Fruit fly (Drosophila melanogaster): ENCODE data around the gene Ube4A.

The Ube4A gene

DNA sequence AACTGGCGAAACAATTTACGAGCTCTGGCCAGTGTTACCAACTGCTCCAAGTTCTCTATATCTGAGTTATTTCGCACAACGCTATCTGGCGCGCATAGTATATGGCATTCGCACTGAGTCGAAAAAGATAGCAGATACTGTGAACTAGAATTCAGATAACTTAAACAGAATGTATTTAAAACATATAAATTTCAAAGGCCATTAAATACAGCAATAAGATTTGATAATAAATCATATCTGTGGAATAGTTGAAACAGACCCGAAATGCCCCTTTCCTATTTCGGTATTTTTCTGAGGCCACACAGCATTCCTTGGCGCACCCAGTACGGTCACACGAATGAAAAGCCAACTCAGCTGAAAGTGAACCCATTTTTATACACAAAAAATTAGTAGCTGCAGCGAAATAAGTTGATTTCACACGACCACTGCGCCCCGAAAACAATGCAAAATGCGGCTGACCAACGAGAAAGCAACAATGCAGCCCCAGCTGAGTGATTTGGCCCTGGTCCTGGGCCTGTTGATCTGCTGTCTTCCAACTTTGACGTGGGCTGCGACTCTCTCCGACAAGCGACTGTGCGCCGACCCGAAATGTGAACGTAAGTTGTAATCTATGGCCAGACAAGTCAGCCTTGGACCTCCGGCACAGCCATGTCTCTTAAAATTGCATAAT is 9.1 kb upstream of the Ube4A start, which contains the start of the genes CG31635 and Tango1 (continued):
- TF ChIP-seq CG9139 (GFP tag; optimal IDR thresholded peaks at IDR 0.05) (no peak), CG10669 (GFP tag; optimal IDR thresholded peaks at IDR 0.05) (no peak), Smox (GFP tag; optimal IDR thresholded peaks at IDR 0.05) (no peak), Blimp-1 (GFP tag; optimal IDR thresholded peaks at IDR 0.05) (peak; percentile 48), CG3919 (GFP tag; optimal IDR thresholded peaks at IDR 0.05) (no peak), Ets21C (GFP tag; optimal IDR thresholded peaks at IDR 0.05) (no peak), Hr4 (GFP tag; optimal IDR thresholded peaks at IDR 0.05) (no peak), CG6163 (GFP tag; IDR thresholded peaks at IDR 0.05) (peak; percentile 39; the same call in 1 of the 3 replicates)

dm6 chr2L:6656264-6656676 is 2.0 kb upstream of the Ube4A start, which contains the start of gene CG31633:
TSS of gene CG31633 (minus strand) at chr2L:6656321.
- TF ChIP-seq Eip78C (GFP tag): no peak
- TF ChIP-seq achi (GFP tag; optimal IDR thresholded peaks at IDR 0.05): peak; percentile 92
- no peak for TF ChIP-seq CG3032 (tag; optimal IDR thresholded peaks at IDR 0.05)

DNA sequence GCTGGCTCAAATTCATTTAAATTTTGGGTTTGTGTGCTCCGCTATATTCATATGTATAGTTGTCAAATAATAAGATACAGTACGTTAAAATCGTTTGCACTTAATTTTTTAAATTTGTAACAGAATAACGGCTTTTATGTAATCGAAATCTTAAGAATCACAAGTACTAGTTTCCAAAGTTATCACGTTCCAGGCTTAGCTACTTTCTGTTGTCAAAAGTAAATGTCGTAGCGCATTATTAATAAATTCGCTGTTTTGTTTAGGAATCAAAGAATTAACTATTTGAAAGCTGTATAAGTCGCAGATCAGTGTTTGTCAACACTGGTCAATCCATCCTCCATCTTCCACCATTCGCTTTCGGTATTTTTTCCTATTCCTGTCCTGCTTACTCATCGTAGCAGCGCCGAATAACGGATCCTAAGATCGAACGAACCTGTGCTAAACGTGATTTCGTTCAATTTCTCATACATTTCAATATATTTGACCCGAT is 5.3 kb downstream of the Ube4A start, which contains the start of the genes CG13771, CG34310 and cup:
CG13771 (minus strand) TSS at position 51 of the 490 bp plus-strand sequence.
CG34310 (plus strand) TSS at position 103 of the 490 bp plus-strand sequence.
cup (plus strand) TSS at position 103 of the 490 bp plus-strand sequence.
- peak; percentile 54 for TF ChIP-seq Eip78C (GFP tag)
- TF ChIP-seq CG6792 (GFP tag; optimal IDR thresholded peaks at IDR 0.05): no peak

DNA sequence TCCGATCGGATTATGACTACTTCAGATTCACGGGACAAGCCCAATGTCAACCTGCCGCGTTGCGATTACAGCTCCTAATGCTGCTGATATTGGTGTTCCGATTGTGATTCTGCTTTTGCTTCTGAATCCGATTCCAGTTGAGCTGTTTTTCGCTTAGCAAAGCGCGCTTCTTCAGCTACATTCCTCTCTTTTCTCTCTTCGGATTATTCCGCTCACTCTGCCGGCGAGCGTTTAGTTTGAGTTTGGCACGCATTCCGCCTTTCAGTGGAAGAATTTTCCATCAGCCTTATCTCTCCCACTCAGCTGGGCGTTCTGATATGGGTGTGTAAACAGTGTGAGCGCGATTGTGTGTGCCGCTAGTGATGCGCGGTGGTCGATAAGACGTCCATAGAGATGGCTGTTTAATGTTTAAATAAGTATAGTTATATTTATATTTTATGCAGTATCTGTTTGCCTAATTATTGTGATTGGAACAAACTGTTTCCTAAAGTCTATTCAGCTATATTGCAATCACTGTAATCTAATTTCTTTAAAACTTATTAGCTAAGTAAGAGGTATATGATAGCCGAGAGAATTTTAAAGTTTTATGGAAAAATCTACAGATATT is 9.5 kb downstream of the Ube4A start, which contains the start of gene Galt:
Galt (minus strand) TSS at position 315 of the 607 bp plus-strand sequence.
- peak; percentile 49 for TF ChIP-seq net (GFP tag; optimal IDR thresholded peaks at IDR 0.05)
- no peak for TF ChIP-seq spab (GFP tag; optimal IDR thresholded peaks at IDR 0.05)
- TF ChIP-seq CG6854 (GFP tag; optimal IDR thresholded peaks at IDR 0.05): peak; percentile 86
- TF ChIP-seq Hr4 (GFP tag; optimal IDR thresholded peaks at IDR 0.05): no peak
- peak; percentile 36 for TF ChIP-seq CG6792 (GFP tag; optimal IDR thresholded peaks at IDR 0.05)
- peak; percentile 37 for TF ChIP-seq CG16779 (tag; optimal IDR thresholded peaks at IDR 0.05)
- TF ChIP-seq CG6276 (GFP tag; optimal IDR thresholded peaks at IDR 0.05): no peak
- TF ChIP-seq ss (GFP tag; optimal IDR thresholded peaks at IDR 0.05): peak in 1 of 2 experiments; percentile 64
- no peak for TF ChIP-seq Gug (GFP tag; IDR thresholded peaks at IDR 0.05)
- TF ChIP-seq Eip78C (GFP tag): peak; percentile 80
- TF ChIP-seq CG15336 (GFP tag; IDR thresholded peaks at IDR 0.05): no peak
- no peak for TF ChIP-seq OdsH (GFP tag; optimal IDR thresholded peaks at IDR 0.05)
- peak; percentile 35 for TF ChIP-seq CG8632 (GFP tag; optimal IDR thresholded peaks at IDR 0.05)
- TF ChIP-seq Ets21C (GFP tag; optimal IDR thresholded peaks at IDR 0.05): no peak
- TF ChIP-seq eg (GFP tag; IDR thresholded peaks at IDR 0.05): no peak; the same call in 2 of the 3 replicates
- TF ChIP-seq Blimp-1 (GFP tag; optimal IDR thresholded peaks at IDR 0.05): no peak
- peak; percentile 61; the same call in 2 of the 3 replicates for TF ChIP-seq CG6163 (GFP tag; IDR thresholded peaks at IDR 0.05)
- TF ChIP-seq CG1621 (tag; optimal IDR thresholded peaks at IDR 0.05): no peak
- TF ChIP-seq CG34406 (GFP tag; optimal IDR thresholded peaks at IDR 0.05): peak; percentile 34
- peak; percentile 31 for TF ChIP-seq Sox14 (GFP tag; optimal IDR thresholded peaks at IDR 0.05)
- no peak for TF ChIP-seq fd59A (GFP tag; optimal IDR thresholded peaks at IDR 0.05)
- TF ChIP-seq Met (GFP tag; optimal IDR thresholded peaks at IDR 0.05): peak; percentile 52
- no peak for TF ChIP-seq Smox (GFP tag; optimal IDR thresholded peaks at IDR 0.05)
- TF ChIP-seq CG10669 (GFP tag; optimal IDR thresholded peaks at IDR 0.05): no peak
- peak; percentile 8 for TF ChIP-seq CG31627 (GFP tag; optimal IDR thresholded peaks at IDR 0.05)
- TF ChIP-seq cyc (GFP tag; optimal IDR thresholded peaks at IDR 0.05): peak; percentile 9
- TF ChIP-seq Eip93F (GFP tag; optimal IDR thresholded peaks at IDR 0.05): no peak
- TF ChIP-seq Eip75B (GFP tag; optimal IDR thresholded peaks at IDR 0.05): peak; percentile 42
- no peak for TF ChIP-seq CG11294 (GFP tag; IDR thresholded peaks at IDR 0.05)
- TF ChIP-seq CG4318 (GFP tag; optimal IDR thresholded peaks at IDR 0.05): no peak
- peak; percentile 42 for TF ChIP-seq topi (GFP tag; optimal IDR thresholded peaks at IDR 0.05)
- peak; percentile 49 for TF ChIP-seq lz (GFP tag; optimal IDR thresholded peaks at IDR 0.05)
- no peak for TF ChIP-seq CG3919 (GFP tag; optimal IDR thresholded peaks at IDR 0.05)
- TF ChIP-seq CG10631 (GFP tag; optimal IDR thresholded peaks at IDR 0.05): peak; percentile 66
- peak; percentile 79 for TF ChIP-seq svp (GFP tag)
- TF ChIP-seq salr (GFP tag; optimal IDR thresholded peaks at IDR 0.05): no peak
- TF ChIP-seq CG7368 (GFP tag; optimal IDR thresholded peaks at IDR 0.05): no peak
- no peak for TF ChIP-seq fd85E (GFP tag; optimal IDR thresholded peaks at IDR 0.05)
- no peak for TF ChIP-seq pdm3 (GFP tag; optimal IDR thresholded peaks at IDR 0.05)

Data from whole organism, prepupa.